Fruit fly (Drosophila melanogaster) whole organism, embryonic: ENCODE results near the gene morgue.

ENCODE experiments used
- Antp ChIP-seq: fragments of 200-800 bp; sonication (Bioruptor generic); optimal IDR thresholded peaks from 3 replicates; lab custom pipeline; 2016; ENCODE audit warnings: missing biosample characterization, missing genetic modification characterization
- Atf3 ChIP-seq: fragments of 200-800 bp; sonication (Bioruptor generic); optimal IDR thresholded peaks from 3 replicates; lab custom pipeline; 2016; ENCODE audit warnings: missing biosample characterization, missing genetic modification characterization
- CG10959 ChIP-seq: fragments of 200-800 bp; sonication (Bioruptor generic); IDR thresholded peaks from 2 replicates; pipeline ENCODE4 v1.3.6; 2022; ENCODE audit warnings: missing biosample characterization, missing genetic modification characterization
- CG15269 ChIP-seq: fragments of 200-800 bp; sonication (Bioruptor generic); optimal IDR thresholded peaks from 2 replicates; lab custom pipeline; 2018; ENCODE audit warnings: missing biosample characterization, mild to moderate bottlenecking, missing genetic modification characterization, moderate library complexity
- CG17802 ChIP-seq: fragments of 200-800 bp; sonication (Bioruptor generic); optimal IDR thresholded peaks from 2 replicates; lab custom pipeline; 2018; ENCODE audit warnings: missing biosample characterization, mild to moderate bottlenecking, missing genetic modification characterization, moderate library complexity
- CG17829 ChIP-seq: fragments of 200-800 bp; optimal IDR thresholded peaks from 2 replicates; lab custom pipeline; 2019; ENCODE audit warnings: missing biosample characterization, mild to moderate bottlenecking, missing genetic modification characterization, moderate library complexity
- CG18619 ChIP-seq: fragments of 200-800 bp; sonication (Bioruptor generic); optimal IDR thresholded peaks from 3 replicates; lab custom pipeline; 2017; ENCODE audit warnings: missing biosample characterization, mild to moderate bottlenecking, missing genetic modification characterization
- CG2202 ChIP-seq: fragments of 200-800 bp; sonication (Bioruptor generic); optimal IDR thresholded peaks from 2 replicates; lab custom pipeline; 2018; ENCODE audit warnings: missing biosample characterization, mild to moderate bottlenecking, missing genetic modification characterization
- CG2875 ChIP-seq: fragments of 200-800 bp; sonication (Bioruptor generic); optimal IDR thresholded peaks from 2 replicates; lab custom pipeline; 2017; ENCODE audit warnings: missing biosample characterization, mild to moderate bottlenecking, missing genetic modification characterization, missing genetic modification reagents
- CG2889 ChIP-seq: fragments of 200-800 bp; sonication (Bioruptor generic); IDR thresholded peaks from 3 replicates; pipeline ENCODE4 v1.3.6; 2022; ENCODE audit warnings: missing biosample characterization, missing genetic modification characterization
- CG30403 ChIP-seq: fragments of 200-800 bp; sonication (Bioruptor generic); optimal IDR thresholded peaks from 3 replicates; lab custom pipeline; 2016; ENCODE audit warnings: missing biosample characterization, missing genetic modification characterization
- CG31388 ChIP-seq: fragments of 200-800 bp; sonication (Bioruptor generic); optimal IDR thresholded peaks from 2 replicates; lab custom pipeline; 2016; ENCODE audit warnings: missing biosample characterization, missing genetic modification characterization
- CG32532 ChIP-seq: fragments of 200-800 bp; sonication (Bioruptor generic); IDR thresholded peaks from 2 replicates; pipeline ENCODE4 v1.3.6; 2022; ENCODE audit warnings: missing biosample characterization, missing genetic modification characterization
- CG34224 ChIP-seq: fragments of 200-800 bp; sonication (Bioruptor generic); IDR thresholded peaks from 3 replicates; pipeline ENCODE4 v1.3.6; 2022; ENCODE audit warnings: missing biosample characterization, missing genetic modification characterization; ENCODE audit not compliant: partially characterized antibody
- CG3995 ChIP-seq: fragments of 200-800 bp; sonication (Bioruptor generic); optimal IDR thresholded peaks from 3 replicates; lab custom pipeline; 2016; ENCODE audit warnings: missing biosample characterization, missing genetic modification characterization
- CG4282 ChIP-seq: fragments of 200-800 bp; sonication (Bioruptor generic); optimal IDR thresholded peaks from 2 replicates; lab custom pipeline; 2016; ENCODE audit warnings: missing biosample characterization, missing genetic modification characterization
- CG4360 ChIP-seq: fragments of 200-800 bp; sonication (Bioruptor generic); IDR thresholded peaks from 2 replicates; pipeline ENCODE4 v1.3.6; 2022; ENCODE audit warnings: missing biosample characterization, missing genetic modification characterization
- CG4404 ChIP-seq: fragments of 200-800 bp; sonication (Bioruptor generic); IDR thresholded peaks from 2 replicates; pipeline ENCODE4 v1.3.6; 2022; ENCODE audit warnings: missing biosample characterization, missing genetic modification characterization
- CG6175 ChIP-seq: fragments of 200-800 bp; sonication (Bioruptor generic); IDR thresholded peaks from 3 replicates; pipeline ENCODE4 v1.3.6; 2022; ENCODE audit warnings: missing biosample characterization, missing genetic modification characterization
- CG7987 ChIP-seq: fragments of 200-800 bp; sonication (Bioruptor generic); optimal IDR thresholded peaks from 2 replicates; lab custom pipeline; 2018; ENCODE audit warnings: missing biosample characterization, mild to moderate bottlenecking, missing genetic modification characterization, moderate library complexity
- CkIIα-i1 ChIP-seq: fragments of 200-800 bp; sonication (Bioruptor generic); IDR thresholded peaks from 2 replicates; pipeline ENCODE4 v1.3.6; 2022; ENCODE audit warnings: missing biosample characterization, missing genetic modification characterization
- CoRest ChIP-seq: fragments of 200-800 bp; sonication (Bioruptor generic); optimal IDR thresholded peaks from 3 replicates; lab custom pipeline; 2018; ENCODE audit warnings: missing biosample characterization, mild to moderate bottlenecking, missing genetic modification characterization, moderate library complexity
- CrebB ChIP-seq: fragments of 200-800 bp; sonication (Bioruptor generic); optimal IDR thresholded peaks from 3 replicates; lab custom pipeline; 2018; ENCODE audit warnings: missing biosample characterization, mild to moderate bottlenecking, missing genetic modification characterization
- Dip2 ChIP-seq: fragments of 200-800 bp; sonication (Bioruptor generic); IDR thresholded peaks from 2 replicates; pipeline ENCODE4 v1.3.6; 2022; ENCODE audit warnings: missing biosample characterization, missing genetic modification characterization
- Dll ChIP-seq: fragments of 200-800 bp; sonication (Bioruptor generic); IDR thresholded peaks from 4 replicates; pipeline ENCODE4 v1.3.6; 2022; ENCODE audit warnings: missing biosample characterization, missing genetic modification characterization; ENCODE audit not compliant: partially characterized antibody
- Elba2 ChIP-seq: fragments of 200-800 bp; sonication (Bioruptor generic); optimal IDR thresholded peaks from 3 replicates; lab custom pipeline; 2016; ENCODE audit warnings: missing biosample characterization, missing genetic modification characterization
- Hey ChIP-seq: fragments of 200-800 bp; sonication (Bioruptor generic); optimal IDR thresholded peaks from 3 replicates; lab custom pipeline; 2018; ENCODE audit warnings: missing biosample characterization, mild to moderate bottlenecking, missing genetic modification characterization
- Hsf ChIP-seq: fragments of 200-800 bp; sonication (Bioruptor generic); optimal IDR thresholded peaks from 3 replicates; lab custom pipeline; 2016; ENCODE audit warnings: missing biosample characterization, missing genetic modification characterization
- Six4 ChIP-seq: fragments of 200-800 bp; sonication (Bioruptor generic); optimal IDR thresholded peaks from 2 replicates; lab custom pipeline; 2016; ENCODE audit warnings: missing biosample characterization, missing genetic modification characterization
- Ssrp ChIP-seq: fragments of 200-800 bp; sonication (Bioruptor generic); optimal IDR thresholded peaks from 2 replicates; lab custom pipeline; 2018; ENCODE audit warnings: missing biosample characterization, mild to moderate bottlenecking, missing genetic modification characterization, moderate library complexity
- caup ChIP-seq: fragments of 200-800 bp; sonication (Bioruptor generic); optimal IDR thresholded peaks from 3 replicates; lab custom pipeline; 2017; ENCODE audit warnings: missing biosample characterization, mild to moderate bottlenecking, missing genetic modification characterization, moderate library complexity; ENCODE audit not compliant: severe bottlenecking
- chif ChIP-seq, 2 experiments: fragments of 200-800 bp; sonication (Bioruptor generic); optimal IDR thresholded peaks; 3 replicates each; lab custom pipeline; 2016; ENCODE audit warnings: missing biosample characterization in 2 of 2, missing genetic modification characterization in 2 of 2
- chm ChIP-seq: fragments of 200-800 bp; sonication (Bioruptor generic); IDR thresholded peaks from 2 replicates; pipeline ENCODE4 v1.3.6; 2022; ENCODE audit warnings: missing biosample characterization, missing genetic modification characterization
- ci ChIP-seq: fragments of 200-800 bp; sonication (Bioruptor generic); IDR thresholded peaks from 3 replicates; pipeline ENCODE4 v1.3.6; 2022; ENCODE audit warnings: missing biosample characterization, missing genetic modification characterization
- dmrt99B ChIP-seq: fragments of 200-800 bp; sonication (Bioruptor generic); optimal IDR thresholded peaks from 2 replicates; lab custom pipeline; 2018; ENCODE audit warnings: missing biosample characterization, mild to moderate bottlenecking, missing genetic modification characterization, moderate library complexity
- ewg ChIP-seq: fragments of 200-800 bp; sonication (Bioruptor generic); optimal IDR thresholded peaks from 3 replicates; lab custom pipeline; 2017; ENCODE audit warnings: mild to moderate bottlenecking, missing biosample characterization, missing genetic modification reagents, missing genetic modification characterization
- inv ChIP-seq: fragments of 200-800 bp; sonication (Bioruptor generic); IDR thresholded peaks from 2 replicates; pipeline ENCODE4 v1.3.6; 2022; ENCODE audit warnings: missing biosample characterization, missing genetic modification characterization; ENCODE audit not compliant: partially characterized antibody
- nerfin-2 ChIP-seq: fragments of 200-800 bp; sonication (Bioruptor generic); IDR thresholded peaks from 2 replicates; pipeline ENCODE4 v1.3.6; 2022; ENCODE audit warnings: missing biosample characterization, missing genetic modification characterization; ENCODE audit not compliant: partially characterized antibody
- pho ChIP-seq: fragments of 200-800 bp; sonication (Bioruptor generic); optimal IDR thresholded peaks from 2 replicates; lab custom pipeline; 2016; ENCODE audit warnings: missing biosample characterization, missing genetic modification characterization
- pita ChIP-seq: fragments of 200-800 bp; sonication (Bioruptor generic); optimal IDR thresholded peaks from 2 replicates; lab custom pipeline; 2017; ENCODE audit warnings: missing biosample characterization, mild to moderate bottlenecking, missing genetic modification characterization
- prd ChIP-seq, 3 experiments: fragments of >200 bp in 2 of 3; fragments of 200-800 bp in 1 of 3; sonication (Bioruptor generic) in 1 of 3; optimal IDR thresholded peaks in 2 of 3; IDR thresholded peaks in 1 of 3; 2 replicates in 2 of 3; 3 replicates in 1 of 3; pipeline versions ENCODE4 v1.3.6 to Lab custom; 2017 to 2022; ENCODE audit warnings: missing biosample characterization in 1 of 3, missing genetic modification characterization in 1 of 3
- row ChIP-seq: fragments of 200-800 bp; sonication (Bioruptor generic); IDR thresholded peaks from 3 replicates; pipeline ENCODE4 v1.3.6; 2022; ENCODE audit warnings: missing biosample characterization, missing genetic modification characterization
- slou ChIP-seq: fragments of 200-800 bp; sonication (Bioruptor generic); optimal IDR thresholded peaks from 3 replicates; lab custom pipeline; 2016; ENCODE audit warnings: missing biosample characterization, missing genetic modification characterization
- sr ChIP-seq: fragments of 200-800 bp; sonication (Bioruptor generic); IDR thresholded peaks from 3 replicates; pipeline ENCODE4 v1.3.6; 2022; ENCODE audit warnings: missing biosample characterization, missing genetic modification characterization
- ssp ChIP-seq: fragments of 200-800 bp; sonication (Bioruptor generic); IDR thresholded peaks from 2 replicates; pipeline ENCODE4 v1.3.6; 2022; ENCODE audit warnings: missing biosample characterization, missing genetic modification characterization
- tin ChIP-seq: fragments of 200-800 bp; sonication (Bioruptor generic); optimal IDR thresholded peaks from 3 replicates; lab custom pipeline; 2016; ENCODE audit warnings: missing biosample characterization, missing genetic modification characterization
- tup ChIP-seq: fragments of 200-800 bp; sonication (Bioruptor generic); optimal IDR thresholded peaks from 2 replicates; lab custom pipeline; 2016; ENCODE audit warnings: missing biosample characterization, mild to moderate bottlenecking, missing genetic modification characterization, moderate library complexity
- vfl ChIP-seq: fragments of 200-800 bp; sonication (Bioruptor generic); optimal IDR thresholded peaks from 2 replicates; lab custom pipeline; 2016; ENCODE audit warnings: missing biosample characterization, missing genetic modification characterization
- vvl ChIP-seq: fragments of 200-800 bp; sonication (Bioruptor generic); IDR thresholded peaks from 2 replicates; pipeline ENCODE4 v1.3.6; 2022; ENCODE audit warnings: missing biosample characterization, missing genetic modification characterization
- zfh2 ChIP-seq: fragments of 200-800 bp; sonication (Bioruptor generic); optimal IDR thresholded peaks from 2 replicates; lab custom pipeline; 2016; ENCODE audit warnings: missing biosample characterization, missing genetic modification characterization

morgue gene

DNA sequence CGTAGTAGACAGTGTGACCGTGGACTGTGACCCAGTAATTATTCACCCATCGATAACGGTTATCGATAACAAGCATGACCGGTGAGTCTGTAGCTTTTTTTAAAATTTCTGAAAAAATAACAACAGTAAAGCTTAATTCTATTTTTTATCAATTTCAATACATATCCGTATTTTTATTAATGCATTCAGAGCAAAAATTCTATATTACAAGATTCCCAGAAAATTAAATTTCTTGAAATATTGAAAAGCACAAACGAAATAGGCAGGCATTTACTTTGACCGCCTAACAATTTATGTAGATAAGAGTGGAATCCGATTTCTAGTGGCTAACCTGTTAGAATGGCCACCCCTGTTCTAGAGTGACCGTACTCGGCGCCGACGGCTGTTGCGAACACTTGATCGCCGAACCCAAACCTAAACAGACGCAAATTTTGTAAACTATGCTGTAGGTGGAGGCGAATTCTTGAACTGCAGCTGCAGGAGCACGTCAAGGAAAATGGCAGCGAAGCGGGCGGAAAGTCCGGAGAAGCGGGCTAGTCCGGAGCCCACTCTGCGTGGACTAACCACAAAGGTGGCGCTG, 50.5 kb downstream of the morgue start, which contains the start of gene CG3652:
Gene CG3652, minus strand, starts transcription at position 35 of the 580 bp plus-strand sequence.
- TF ChIP-seq sr (GFP tag; lab: Robert Waterston, UW) (no peak), CG15269 (tag; lab: Kevin White, UChicago) (no peak), CoRest (tag; lab: Kevin White, UChicago) (peak; percentile 67), CG17829 (peak; percentile 31), CG3995 (GFP tag; lab: Kevin White, UChicago) (peak; percentile 77), CG7987 (GFP tag; lab: Kevin White, UChicago) (no peak), CG31388 (no peak), Dip2 (GFP tag; lab: Robert Waterston, UW) (no peak), CrebB (no peak), CG32532 (GFP tag; lab: Robert Waterston, UW) (0 out of 2 replicates have a peak, but pooled peaks have one; percentile 13), pho (GFP tag; lab: Kevin White, UChicago) (peak; percentile 37), Ssrp (tag; lab: Kevin White, UChicago) (peak; percentile 11), ci (GFP tag; lab: Robert Waterston, UW) (no peak), Antp (GFP tag; lab: Kevin White, UChicago) (no peak), Six4 (GFP tag; lab: Kevin White, UChicago) (no peak), CG30403 (GFP tag; lab: Kevin White, UChicago) (peak; percentile 52), CG4282 (GFP tag; lab: Kevin White, UChicago) (no peak), CG34224 (GFP tag; lab: Robert Waterston, UW) (peak; percentile 38; the same call in 1 of the 3 replicates), CG2202 (no peak), CG10959 (no peak), pita (no peak), Hey (no peak), ssp (GFP tag; lab: Robert Waterston, UW) (no peak), inv (GFP tag; lab: Robert Waterston, UW) (peak; percentile 38; the same call in 1 of the 2 replicates), tin (GFP tag; lab: Kevin White, UChicago) (peak; percentile 33), ewg (no peak), slou (GFP tag; lab: Kevin White, UChicago) (peak; percentile 27), Hsf (GFP tag; lab: Kevin White, UChicago) (peak; percentile 43), dmrt99B (no peak), CG2889 (GFP tag; lab: Robert Waterston, UW) (no peak), CG17802 (no peak), tup (GFP tag; lab: Kevin White, UChicago) (no peak), chif (GFP tag; optimal IDR thresholded peaks at IDR 0.05; lab: Kevin White, UChicago) (no peak), Atf3 (GFP tag; lab: Kevin White, UChicago) (peak; percentile 26), row (GFP tag; lab: Robert Waterston, UW) (peak; percentile 70), prd (optimal IDR thresholded peaks at IDR 0.05; lab: Kevin White, UChicago) (no peak), prd (GFP tag; IDR thresholded peaks at IDR 0.05; lab: Robert Waterston, UW) (peak; percentile 38; the same call in 1 of the 3 replicates), CG4360 (GFP tag; lab: Robert Waterston, UW) (no peak), Elba2 (GFP tag; lab: Kevin White, UChicago) (no peak), vvl (GFP tag; lab: Robert Waterston, UW) (peak; percentile 48), zfh2 (peak; percentile 53), CG2875 (GFP tag; lab: Kevin White, UChicago) (no peak), caup (no peak), Dll (GFP tag; lab: Robert Waterston, UW) (peak; percentile 62; the same call in 3 of the 4 replicates), vfl (GFP tag; lab: Kevin White, UChicago) (peak; percentile 9), CkIIα-i1 (GFP tag; lab: Robert Waterston, UW) (no peak), nerfin-2 (GFP tag; lab: Robert Waterston, UW) (0 out of 2 replicates have a peak, but pooled peaks have one; percentile 50), CG4404 (no peak), chm (GFP tag; lab: Robert Waterston, UW) (no peak), CG18619 (no peak), CG6175 (no peak)
